Fruit fly (Drosophila melanogaster) whole organism, adult: ENCODE results near the gene CG7309.
A peak's percentile ranks its signal among the peaks of the same experiment; 100 is the strongest.

Source experiments
- CG11617 ChIP-seq: fragments of 200-800 bp; sonication (Bioruptor generic); optimal IDR thresholded peaks from 2 replicates; lab custom pipeline; 2017; ENCODE audit warnings: mild to moderate bottlenecking, missing biosample characterization, missing genetic modification reagents, missing genetic modification characterization
- CG14711 ChIP-seq: fragments of 200-800 bp; sonication (Bioruptor generic); optimal IDR thresholded peaks from 2 replicates; lab custom pipeline; 2018; ENCODE audit warnings: missing biosample characterization, mild to moderate bottlenecking, missing genetic modification characterization, moderate library complexity
- CG7045 ChIP-seq: fragments of 200-800 bp; sonication (Bioruptor generic); optimal IDR thresholded peaks from 2 replicates; lab custom pipeline; 2017; ENCODE audit warnings: missing biosample characterization, mild to moderate bottlenecking, missing genetic modification characterization
- Crg-1 ChIP-seq: fragments of 200-800 bp; sonication (Bioruptor generic); optimal IDR thresholded peaks from 2 replicates; lab custom pipeline; 2016; ENCODE audit warnings: missing biosample characterization, missing genetic modification characterization
- cnc ChIP-seq, 2 experiments: fragments of >200 bp; optimal IDR thresholded peaks; 2 replicates each; lab custom pipeline; 2017
- kay ChIP-seq: fragments of 200-800 bp; sonication (Bioruptor generic); peaks from one replicate; lab custom pipeline; 2016; ENCODE audit warnings: missing biosample characterization, missing genetic modification characterization, borderline replicate concordance
- tj ChIP-seq: fragments of 200-800 bp; sonication (Bioruptor generic); optimal IDR thresholded peaks from 3 replicates; lab custom pipeline; 2017; ENCODE audit warnings: missing biosample characterization, mild to moderate bottlenecking, missing genetic modification characterization, moderate library complexity

DNA sequence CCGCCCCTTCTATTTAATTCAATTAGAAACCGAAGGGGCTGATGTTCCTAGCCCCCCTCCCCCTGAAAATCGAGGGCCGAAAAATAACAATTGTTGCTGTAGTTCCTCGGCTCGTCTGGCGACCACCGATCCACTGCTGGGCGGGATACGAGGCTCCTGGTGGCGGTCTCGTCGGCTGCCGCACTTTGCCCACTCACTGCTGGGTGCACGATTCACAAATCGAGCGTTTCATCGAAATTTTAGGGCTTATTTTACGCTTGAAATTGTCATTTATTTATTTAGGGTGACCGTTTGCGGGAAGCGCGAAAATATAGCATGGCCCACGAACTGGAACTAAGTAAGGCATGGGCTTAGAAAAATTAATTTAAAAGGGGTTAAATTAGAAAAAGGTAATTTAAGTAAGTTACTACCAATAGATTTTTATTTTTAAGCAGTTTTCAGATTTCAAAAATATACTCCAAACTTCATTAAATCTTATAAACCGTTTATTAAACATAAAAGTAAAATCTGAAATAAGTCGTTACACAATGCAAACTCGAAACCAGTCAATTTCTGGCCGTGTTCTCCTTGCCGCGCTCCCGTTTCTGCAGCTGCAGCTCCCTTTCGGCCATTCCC, 52.3 kb downstream of the CG7309 start, which contains the start of gene Dnz1:
- TF ChIP-seq Crg-1 (peak; percentile 2), CG14711 (peak; percentile 59), CG11617 (GFP tag; lab: Kevin White, UChicago) (peak; percentile 45), tj (GFP tag; lab: Kevin White, UChicago) (peak; percentile 15), CG7045 (peak; percentile 62), kay (GFP tag; lab: Kevin White, UChicago) (peak; percentile 31), cnc (optimal IDR thresholded peaks at IDR 0.05; lab: Kevin White, UChicago) (no peak)
